Fruit fly (Drosophila melanogaster): ENCODE data around the gene CG43117.

DNA sequence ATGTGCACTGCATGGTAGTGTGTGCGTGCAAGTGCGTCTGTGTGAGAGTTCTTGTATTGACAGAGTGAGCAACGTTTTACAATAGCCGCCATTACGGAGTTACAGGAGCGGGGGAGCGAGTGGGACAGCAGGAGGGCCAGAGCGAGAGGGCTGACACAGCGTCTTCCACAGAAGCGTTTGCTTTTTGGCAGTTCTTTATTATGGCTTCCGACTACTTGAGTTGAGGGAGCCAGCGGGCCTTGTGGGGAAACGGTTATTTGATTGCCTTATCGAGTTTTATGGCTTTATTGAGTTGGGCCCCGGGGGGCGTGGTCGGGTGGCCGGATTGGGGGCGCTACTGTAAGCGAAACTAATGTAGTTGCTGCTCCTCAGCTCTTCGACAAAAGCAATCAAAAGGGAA, 48.7 kb downstream of the CG43117 start:
- TF ChIP-seq EcR (GFP tag; optimal IDR thresholded peaks at IDR 0.05) (no peak), D1 (tag; optimal IDR thresholded peaks at IDR 0.05) (no peak), CG34367 (tag; optimal IDR thresholded peaks at IDR 0.05) (no peak), CG4496 (GFP tag; IDR thresholded peaks at IDR 0.05) (no peak)
